Worm (Caenorhabditis elegans) whole organism, mixed stage, embryonic: ENCODE results near the gene srx-42.

Experiments used
- ces-1 ChIP-seq: fragments of 150-350 bp; optimal IDR thresholded peaks from 2 replicates; lab custom pipeline; 2014; ENCODE audit warnings: missing biosample characterization, missing genetic modification reagents, missing genetic modification characterization
- elt-1 ChIP-seq: sonication (generic microtip); optimal IDR thresholded peaks from 2 replicates; lab custom pipeline; 2017; ENCODE audit warnings: missing genetic modification characterization, mild to moderate bottlenecking, missing compliant biosample characterization, antibody characterized with exemption, moderate library complexity, borderline replicate concordance; ENCODE audit not compliant: insufficient read depth
- flh-1 ChIP-seq: fragments of 200-800 bp; sonication (Bioruptor generic); optimal IDR thresholded peaks from 2 replicates; lab custom pipeline; 2018; ENCODE audit warnings: mild to moderate bottlenecking, missing genetic modification characterization, moderate library complexity, missing compliant biosample characterization
- lsy-2 ChIP-seq: fragments of 150-350 bp; optimal IDR thresholded peaks from 2 replicates; lab custom pipeline; 2014; ENCODE audit warnings: missing biosample characterization, missing genetic modification characterization
- mep-1 ChIP-seq: fragments of 150-350 bp; optimal IDR thresholded peaks from 2 replicates; lab custom pipeline; 2017; ENCODE audit warnings: missing biosample characterization, missing genetic modification reagents, missing genetic modification characterization, inconsistent platforms
- nhr-12 ChIP-seq: fragments of 150-350 bp; optimal IDR thresholded peaks from 2 replicates; lab custom pipeline; 2014; ENCODE audit warnings: missing biosample characterization, missing genetic modification characterization
- nhr-28 ChIP-seq: fragments of 150-350 bp; optimal IDR thresholded peaks from 2 replicates; lab custom pipeline; 2014; ENCODE audit warnings: missing biosample characterization, missing genetic modification characterization
- nhr-76 ChIP-seq: sonication (generic microtip); optimal IDR thresholded peaks from 2 replicates; lab custom pipeline; 2017; ENCODE audit warnings: missing biosample characterization, missing genetic modification characterization
- snpc-4 ChIP-seq: fragments of 150-350 bp; optimal IDR thresholded peaks from 2 replicates; lab custom pipeline; 2014; ENCODE audit warnings: missing biosample characterization, missing genetic modification characterization
- tbx-8 ChIP-seq: fragments of 200-800 bp; sonication (Bioruptor generic); optimal IDR thresholded peaks from 2 replicates; lab custom pipeline; 2018; ENCODE audit warnings: mild to moderate bottlenecking, missing genetic modification characterization, moderate library complexity, missing compliant biosample characterization
- unc-39 ChIP-seq: fragments of 150-350 bp; optimal IDR thresholded peaks from 2 replicates; lab custom pipeline; 2014; ENCODE audit warnings: missing biosample characterization, missing genetic modification characterization
- unc-62 ChIP-seq: fragments of 150-350 bp; optimal IDR thresholded peaks from 2 replicates; lab custom pipeline; 2014; ENCODE audit warnings: missing biosample characterization, missing genetic modification reagents, missing genetic modification characterization

DNA sequence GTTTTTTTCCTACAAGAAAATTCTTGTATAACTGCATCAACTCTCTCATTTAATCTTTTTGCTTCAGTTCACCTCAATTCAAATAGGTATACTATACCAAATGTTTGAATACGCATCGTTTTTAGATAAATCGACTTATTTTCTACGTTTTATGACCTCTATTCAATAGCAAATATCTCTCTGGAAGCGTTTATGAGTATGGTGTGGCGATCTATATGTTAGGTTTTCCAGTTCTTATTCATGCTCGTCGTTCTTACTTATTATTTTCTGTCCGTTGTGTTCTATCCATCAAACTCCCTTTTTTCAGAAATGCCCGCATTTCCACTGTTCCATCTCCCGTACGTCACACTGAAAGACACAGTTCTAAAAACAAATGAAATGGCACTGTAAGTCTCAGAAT is 40.2 kb upstream of the srx-42 start, which contains the start of gene T22G5.3:
- TF ChIP-seq ces-1 (no peak), tbx-8 (no peak), unc-62 (no peak), nhr-12 (tag; lab: Kevin White, UChicago) (no peak), lsy-2 (tag; lab: Kevin White, UChicago) (no peak), nhr-76 (tag; lab: Kevin White, UChicago) (no peak), mep-1 (tag; lab: Kevin White, UChicago) (no peak), nhr-28 (tag; lab: Kevin White, UChicago) (no peak), snpc-4 (tag; lab: Kevin White, UChicago) (no peak), elt-1 (tag; lab: Kevin White, UChicago) (no peak), flh-1 (GFP tag; lab: Kevin White, UChicago) (no peak), unc-39 (tag; lab: Kevin White, UChicago) (no peak)
